Worm (Caenorhabditis elegans) whole organism, L3 larva: ENCODE results near the gene F26F4.2.

Experiments used
- elt-1 ChIP-seq: fragments of 150-350 bp; optimal IDR thresholded peaks from 2 replicates; lab custom pipeline; 2014; ENCODE audit warnings: missing biosample characterization, missing genetic modification characterization
- elt-2 ChIP-seq: sonication (generic microtip); optimal IDR thresholded peaks from 2 replicates; lab custom pipeline; 2016; ENCODE audit warnings: missing genetic modification reagents, mild to moderate bottlenecking, missing genetic modification characterization, missing compliant biosample characterization
- nhr-67 ChIP-seq: fragments of 150-350 bp; optimal IDR thresholded peaks from 2 replicates; lab custom pipeline; 2014; ENCODE audit warnings: missing biosample characterization, missing genetic modification characterization
- pqm-1 ChIP-seq: fragments of 150-350 bp; optimal IDR thresholded peaks from 2 replicates; lab custom pipeline; 2017; ENCODE audit warnings: missing biosample characterization, missing genetic modification characterization, inconsistent platforms

- TF ChIP-seq pqm-1 (no peak), elt-2 (no peak), nhr-67 (tag; lab: Kevin White, UChicago) (no peak), elt-1 (tag; lab: Kevin White, UChicago) (no peak)
These were observed 41.9 kb downstream of the F26F4.2 start for ce11 chrIII:4952970-4953369.
